Worm (Caenorhabditis elegans): ENCODE measurements around the gene hrpa-2.

hrpa-2 gene

DNA sequence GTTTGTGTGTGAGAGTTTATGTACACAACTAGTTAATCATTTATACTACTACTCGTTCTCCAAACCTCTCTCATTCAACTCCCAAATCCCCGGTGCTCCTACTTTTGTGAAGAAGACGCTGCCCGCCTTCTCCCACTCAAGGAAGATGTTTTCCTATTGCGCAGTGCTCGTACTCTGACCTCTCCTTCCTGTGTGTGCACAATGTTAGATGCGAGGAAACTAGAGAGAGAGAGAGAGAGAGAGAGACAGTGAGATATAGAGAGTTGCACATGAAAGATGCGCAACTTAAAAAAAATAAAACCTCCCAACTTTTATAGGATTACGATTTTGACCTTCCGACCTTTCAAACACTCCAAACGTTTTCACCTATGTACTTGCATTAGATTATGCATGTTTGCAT is 5.6 kb upstream of the hrpa-2 start:
- TF ChIP-seq nhr-237 (tag; optimal IDR thresholded peaks at IDR 0.05) (no peak), ceh-43 (GFP tag; optimal IDR thresholded peaks at IDR 0.05) (no peak), lsy-2 (tag; optimal IDR thresholded peaks at IDR 0.05) (no peak), mls-2 (tag; optimal IDR thresholded peaks at IDR 0.05) (no peak), unc-120 (tag; optimal IDR thresholded peaks at IDR 0.05; ENCODE audit: poor library complexity, severe bottlenecking) (no peak), zip-8 (tag; optimal IDR thresholded peaks at IDR 0.05) (no peak), ceh-39 (tag; optimal IDR thresholded peaks at IDR 0.05) (no peak), nhr-12 (tag; optimal IDR thresholded peaks at IDR 0.05) (no peak), M03D4.4 (tag; optimal IDR thresholded peaks at IDR 0.05) (peak; percentile 14), elt-1 (tag; optimal IDR thresholded peaks at IDR 0.05; ENCODE audit: borderline replicate concordance, insufficient read depth) (no peak), mep-1 (tag; optimal IDR thresholded peaks at IDR 0.05) (peak; percentile 20), ham-2 (GFP tag; optimal IDR thresholded peaks at IDR 0.05) (no peak), elt-3 (tag; optimal IDR thresholded peaks at IDR 0.05) (no peak), unc-39 (tag; optimal IDR thresholded peaks at IDR 0.05) (no peak), lin-13 (tag; optimal IDR thresholded peaks at IDR 0.05) (no peak), ztf-11 (tag; optimal IDR thresholded peaks at IDR 0.05) (no peak), ceh-83 (GFP tag; optimal IDR thresholded peaks at IDR 0.05) (no peak), sem-2 (GFP tag; optimal IDR thresholded peaks at IDR 0.05) (no peak), cnd-1 (tag; optimal IDR thresholded peaks at IDR 0.05) (no peak), hlh-1 (tag; optimal IDR thresholded peaks at IDR 0.05) (no peak), drap-1 (GFP tag; optimal IDR thresholded peaks at IDR 0.05) (no peak), nhr-28 (tag; optimal IDR thresholded peaks at IDR 0.05) (no peak), blmp-1 (tag; optimal IDR thresholded peaks at IDR 0.05) (no peak), unc-62 (GFP tag; optimal IDR thresholded peaks at IDR 0.05) (no peak), mab-5 (tag; optimal IDR thresholded peaks at IDR 0.05) (no peak), flh-1 (GFP tag; optimal IDR thresholded peaks at IDR 0.05) (no peak), snpc-4 (tag; optimal IDR thresholded peaks at IDR 0.05) (no peak), sptf-1 (tag; optimal IDR thresholded peaks at IDR 0.05) (no peak), tbx-8 (GFP tag; optimal IDR thresholded peaks at IDR 0.05) (no peak), bed-3 (GFP tag; optimal IDR thresholded peaks at IDR 0.05) (no peak), lin-32 (GFP tag; optimal IDR thresholded peaks at IDR 0.05) (no peak), ces-1 (GFP tag; optimal IDR thresholded peaks at IDR 0.05) (peak; percentile 58), pha-4 (tag; optimal IDR thresholded peaks at IDR 0.05) (peak; percentile 20), nhr-76 (tag; optimal IDR thresholded peaks at IDR 0.05) (no peak)

DNA sequence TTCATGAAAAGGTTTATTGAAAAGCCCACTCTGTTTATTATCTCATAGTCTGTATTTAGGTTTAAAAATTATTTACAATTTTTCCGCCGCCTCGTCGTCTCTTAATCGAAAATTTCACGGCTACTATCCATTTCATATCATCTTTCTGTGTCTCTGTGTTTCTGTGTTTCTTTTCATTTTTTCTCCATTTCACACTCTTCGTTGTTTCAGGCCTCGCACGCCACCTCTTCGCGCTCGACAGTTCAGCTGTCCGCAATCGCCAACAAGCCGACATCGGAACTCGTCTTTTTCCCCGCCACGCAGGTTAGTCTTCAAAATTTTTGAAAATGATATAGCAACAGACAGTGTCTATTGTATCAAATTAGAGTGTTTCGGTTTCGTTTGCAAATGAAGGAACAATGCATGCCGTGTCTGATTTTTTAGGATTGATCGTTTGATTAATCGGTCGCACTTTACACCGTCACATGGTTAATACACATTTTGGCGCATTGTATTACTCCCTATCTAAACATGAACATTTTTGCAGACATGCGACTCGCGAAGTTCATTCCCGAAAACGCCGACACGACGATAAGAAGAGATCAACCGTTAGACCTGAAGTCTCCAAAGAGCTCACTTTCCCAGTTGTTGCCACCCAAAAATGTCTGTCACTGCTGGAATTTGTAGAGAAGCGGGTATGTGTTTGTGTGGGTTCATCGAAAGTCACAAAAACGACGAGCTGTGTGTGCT is 5.1 kb upstream of the hrpa-2 start:
- TF ChIP-seq blmp-1 (tag; optimal IDR thresholded peaks at IDR 0.05) (no peak), mep-1 (tag; optimal IDR thresholded peaks at IDR 0.05) (no peak), bed-3 (GFP tag; optimal IDR thresholded peaks at IDR 0.05) (no peak), nhr-237 (tag; optimal IDR thresholded peaks at IDR 0.05) (no peak), nhr-12 (tag; optimal IDR thresholded peaks at IDR 0.05) (no peak), snpc-4 (tag; optimal IDR thresholded peaks at IDR 0.05) (no peak), lin-32 (GFP tag; optimal IDR thresholded peaks at IDR 0.05) (no peak), nhr-2 (tag; optimal IDR thresholded peaks at IDR 0.05) (no peak), ham-2 (GFP tag; optimal IDR thresholded peaks at IDR 0.05) (no peak), mls-2 (tag; optimal IDR thresholded peaks at IDR 0.05) (no peak), ztf-11 (tag; optimal IDR thresholded peaks at IDR 0.05) (no peak), drap-1 (GFP tag; optimal IDR thresholded peaks at IDR 0.05) (no peak), M03D4.4 (tag; optimal IDR thresholded peaks at IDR 0.05) (no peak), sem-2 (GFP tag; optimal IDR thresholded peaks at IDR 0.05) (no peak), ceh-83 (GFP tag; optimal IDR thresholded peaks at IDR 0.05) (no peak), lin-13 (tag; optimal IDR thresholded peaks at IDR 0.05) (no peak), ceh-43 (GFP tag; optimal IDR thresholded peaks at IDR 0.05) (no peak)

DNA sequence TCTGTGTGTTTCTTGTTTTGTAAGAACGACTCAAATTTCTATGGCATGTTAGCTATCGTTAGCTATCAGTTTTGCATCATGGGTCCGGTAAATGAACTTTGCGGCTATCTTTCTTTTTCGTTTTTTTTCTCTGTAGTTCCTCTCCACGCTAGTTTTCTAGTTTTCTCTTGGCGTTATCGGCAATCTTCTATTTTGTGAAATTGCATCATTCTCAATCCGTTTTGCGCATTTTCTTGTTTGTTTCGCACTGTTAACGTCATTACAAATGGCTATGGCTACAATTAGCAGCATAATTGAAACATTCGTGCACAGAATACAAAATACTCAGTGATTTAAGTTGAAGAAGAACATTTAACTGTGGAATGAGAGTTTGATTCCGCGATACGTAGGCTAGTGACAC is 3.1 kb upstream of the hrpa-2 start:
- TF ChIP-seq ceh-43 (GFP tag; optimal IDR thresholded peaks at IDR 0.05) (no peak), mab-5 (tag; optimal IDR thresholded peaks at IDR 0.05) (no peak), nhr-237 (tag; optimal IDR thresholded peaks at IDR 0.05) (no peak), elt-1 (tag; optimal IDR thresholded peaks at IDR 0.05; ENCODE audit: borderline replicate concordance, insufficient read depth) (no peak), unc-39 (tag; optimal IDR thresholded peaks at IDR 0.05) (no peak), lin-13 (tag; optimal IDR thresholded peaks at IDR 0.05) (no peak)
